Fruit fly (Drosophila melanogaster): ENCODE results near the gene Remo.

Remo gene

DNA sequence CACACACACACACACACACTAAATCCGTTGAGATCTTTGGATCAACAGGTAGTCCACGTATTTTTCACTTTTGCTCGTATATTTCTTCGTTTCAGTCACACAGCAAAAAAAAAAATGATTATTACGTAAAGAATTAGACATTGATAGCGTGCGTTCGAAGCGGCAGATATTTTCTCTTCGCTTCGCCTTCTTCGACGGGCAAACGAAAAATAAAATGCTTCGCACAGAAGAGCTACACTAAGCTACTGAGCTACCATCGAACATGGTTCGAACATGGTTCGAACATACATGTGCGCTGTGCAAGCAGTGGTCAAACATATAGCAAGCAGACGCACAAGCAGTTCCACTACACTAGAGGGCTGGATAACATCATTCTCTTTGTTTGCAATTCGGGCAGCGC, 30.9 kb upstream of the Remo start:
- no peak for TF ChIP-seq CG33017 (tag; optimal IDR thresholded peaks at IDR 0.05)
- no peak for TF ChIP-seq ovo (GFP tag; optimal IDR thresholded peaks at IDR 0.05)
- peak; percentile 42 for TF ChIP-seq Mnt (GFP tag; optimal IDR thresholded peaks at IDR 0.05)
- no peak for TF ChIP-seq Crg-1 (GFP tag; optimal IDR thresholded peaks at IDR 0.05)
- TF ChIP-seq Hr96 (GFP tag; optimal IDR thresholded peaks at IDR 0.05), result no peak
- peak; percentile 3 for TF ChIP-seq CG7101 (tag; optimal IDR thresholded peaks at IDR 0.05)
- TF ChIP-seq pad (GFP tag; optimal IDR thresholded peaks at IDR 0.05), result peak; percentile 16
- TF ChIP-seq CG1620 (GFP tag; optimal IDR thresholded peaks at IDR 0.05), result no peak
- no peak for TF ChIP-seq CG11617 (GFP tag; optimal IDR thresholded peaks at IDR 0.05)
- no peak for TF ChIP-seq CG5204 (GFP tag; optimal IDR thresholded peaks at IDR 0.05)
- no peak for TF ChIP-seq Clk (GFP tag; optimal IDR thresholded peaks at IDR 0.05)
- no peak for TF ChIP-seq CG14711 (tag; optimal IDR thresholded peaks at IDR 0.05)
- no peak for TF ChIP-seq CG7045 (GFP tag; optimal IDR thresholded peaks at IDR 0.05)
- TF ChIP-seq cic (GFP tag; optimal IDR thresholded peaks at IDR 0.05), result no peak
- no peak for TF ChIP-seq toe (GFP tag; optimal IDR thresholded peaks at IDR 0.05)
- peak; percentile 12 for TF ChIP-seq bab1 (GFP tag; optimal IDR thresholded peaks at IDR 0.05)
- TF ChIP-seq cnc (optimal IDR thresholded peaks at IDR 0.05), result no peak
- peak; percentile 49 for TF ChIP-seq tj (GFP tag; optimal IDR thresholded peaks at IDR 0.05)
- no peak for TF ChIP-seq kay (GFP tag; ENCODE audit: borderline replicate concordance)
- TF ChIP-seq CG12768 (GFP tag; optimal IDR thresholded peaks at IDR 0.05), result no peak

DNA sequence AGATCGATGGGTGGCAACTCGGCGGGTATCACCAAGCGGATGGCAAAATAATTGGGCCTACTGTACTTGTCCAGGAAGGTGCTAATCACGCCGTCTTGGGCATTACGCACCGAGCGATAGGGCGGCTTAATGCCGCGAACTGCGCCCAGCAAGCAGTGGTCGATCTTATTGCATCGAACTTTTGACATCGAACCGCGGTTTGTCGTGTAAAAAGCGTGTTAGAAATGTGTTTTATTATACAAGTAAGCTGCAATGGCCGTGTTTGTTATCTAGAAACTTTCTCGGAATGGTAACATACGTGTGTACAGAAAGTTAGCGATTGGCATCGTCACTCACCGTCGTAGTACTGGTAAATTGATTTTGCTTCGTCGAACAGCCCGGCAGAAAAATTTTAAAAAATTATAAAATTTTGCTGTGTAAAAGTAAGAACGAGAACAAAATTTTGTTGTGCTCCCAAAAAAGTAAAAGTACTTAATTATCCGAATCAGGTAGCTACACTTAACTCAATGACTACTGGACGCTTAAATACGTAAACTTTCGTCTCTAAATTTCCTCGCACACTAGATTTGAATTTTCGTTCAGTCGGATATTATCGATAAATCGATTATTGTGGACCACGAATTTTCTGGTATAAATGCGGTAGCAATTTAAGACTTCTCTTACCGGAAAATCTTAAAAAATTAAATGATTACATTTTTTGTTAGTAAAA, 29.6 kb upstream of the Remo start, which contains the start of the genes mew and CG15742:
TSS of gene mew (minus strand) at position 443 of the 709 bp plus-strand sequence.
TSS of gene CG15742 (minus strand) at position 448 of the 709 bp plus-strand sequence.
- TF ChIP-seq kay (GFP tag; ENCODE audit: borderline replicate concordance), result peak; percentile 24
- no peak for TF ChIP-seq CG33017 (tag; optimal IDR thresholded peaks at IDR 0.05)
- TF ChIP-seq Crg-1 (GFP tag; optimal IDR thresholded peaks at IDR 0.05), result no peak
- no peak for TF ChIP-seq bab1 (GFP tag; optimal IDR thresholded peaks at IDR 0.05)
- no peak for TF ChIP-seq CG14711 (tag; optimal IDR thresholded peaks at IDR 0.05)

DNA sequence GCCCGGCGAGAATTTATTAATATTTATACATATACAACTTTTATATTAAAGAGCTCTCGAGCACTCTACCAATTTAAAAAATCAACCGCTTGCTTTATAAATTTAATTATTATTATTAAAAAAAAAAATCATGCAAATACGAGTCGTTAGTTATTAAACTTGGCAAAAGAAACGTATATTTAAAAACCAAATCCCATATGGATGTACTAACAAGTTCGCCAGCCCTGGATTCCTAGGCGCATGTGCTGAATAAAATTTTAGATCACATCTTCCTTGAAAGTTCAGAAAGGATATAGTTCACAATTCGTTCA, 29.1 kb upstream of the Remo start, which contains the start of gene comt:
TSS of gene comt (plus strand) at position 265 of the 311 bp plus-strand sequence.
- no peak for TF ChIP-seq CG5204 (GFP tag; optimal IDR thresholded peaks at IDR 0.05)
- no peak for TF ChIP-seq cic (GFP tag; optimal IDR thresholded peaks at IDR 0.05)
- no peak for TF ChIP-seq Crg-1 (GFP tag; optimal IDR thresholded peaks at IDR 0.05)
- TF ChIP-seq CG11617 (GFP tag; optimal IDR thresholded peaks at IDR 0.05), result peak; percentile 56
- TF ChIP-seq CG7101 (tag; optimal IDR thresholded peaks at IDR 0.05), result peak; percentile 64
- TF ChIP-seq tj (GFP tag; optimal IDR thresholded peaks at IDR 0.05), result peak; percentile 13
- no peak for TF ChIP-seq cnc (optimal IDR thresholded peaks at IDR 0.05)
- no peak for TF ChIP-seq Mnt (GFP tag; optimal IDR thresholded peaks at IDR 0.05)
- TF ChIP-seq CG33017 (tag; optimal IDR thresholded peaks at IDR 0.05), result peak; percentile 21
- no peak for TF ChIP-seq CG12768 (GFP tag; optimal IDR thresholded peaks at IDR 0.05)
- no peak for TF ChIP-seq CG7045 (GFP tag; optimal IDR thresholded peaks at IDR 0.05)
- no peak for TF ChIP-seq pad (GFP tag; optimal IDR thresholded peaks at IDR 0.05)
- no peak for TF ChIP-seq CG14711 (tag; optimal IDR thresholded peaks at IDR 0.05)
- peak; percentile 12 for TF ChIP-seq kay (GFP tag; ENCODE audit: borderline replicate concordance)
- TF ChIP-seq toe (GFP tag; optimal IDR thresholded peaks at IDR 0.05), result no peak

DNA sequence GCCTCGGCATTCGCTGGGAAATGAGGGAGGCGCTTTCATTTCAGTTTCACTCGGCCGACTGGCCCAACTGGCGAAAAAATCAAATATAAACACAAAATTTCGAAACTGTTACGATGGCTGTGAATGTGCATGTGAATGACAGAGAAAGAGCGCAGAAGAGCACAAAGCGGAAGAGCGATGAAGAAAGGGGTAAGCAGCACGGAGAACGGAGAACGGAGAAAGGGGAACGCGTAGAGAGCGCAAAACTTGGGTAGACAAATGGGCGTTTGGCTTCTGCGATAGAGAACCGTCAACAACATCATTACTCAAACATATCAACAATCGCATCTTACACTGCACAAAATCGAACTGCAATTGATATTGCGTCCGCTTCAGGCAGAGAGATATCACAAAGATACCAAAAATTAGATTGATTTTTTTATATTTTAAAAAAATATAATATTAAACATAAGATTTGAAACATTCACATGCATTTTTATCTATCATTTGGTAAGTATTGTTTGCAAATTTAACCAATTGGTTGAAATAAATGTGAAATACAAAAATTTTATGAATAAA, 15.1 kb upstream of the Remo start:
- TF ChIP-seq pad (GFP tag; optimal IDR thresholded peaks at IDR 0.05), result peak; percentile 24
- TF ChIP-seq CG5204 (GFP tag; optimal IDR thresholded peaks at IDR 0.05), result no peak
- TF ChIP-seq Clk (GFP tag; optimal IDR thresholded peaks at IDR 0.05), result no peak
- no peak for TF ChIP-seq CG33017 (tag; optimal IDR thresholded peaks at IDR 0.05)
- no peak for TF ChIP-seq bab1 (GFP tag; optimal IDR thresholded peaks at IDR 0.05)
- peak; percentile 32 for TF ChIP-seq kay (GFP tag; ENCODE audit: borderline replicate concordance)
- no peak for TF ChIP-seq CG14711 (tag; optimal IDR thresholded peaks at IDR 0.05)
- TF ChIP-seq CG7045 (GFP tag; optimal IDR thresholded peaks at IDR 0.05), result no peak
- no peak for TF ChIP-seq CG11617 (GFP tag; optimal IDR thresholded peaks at IDR 0.05)

DNA sequence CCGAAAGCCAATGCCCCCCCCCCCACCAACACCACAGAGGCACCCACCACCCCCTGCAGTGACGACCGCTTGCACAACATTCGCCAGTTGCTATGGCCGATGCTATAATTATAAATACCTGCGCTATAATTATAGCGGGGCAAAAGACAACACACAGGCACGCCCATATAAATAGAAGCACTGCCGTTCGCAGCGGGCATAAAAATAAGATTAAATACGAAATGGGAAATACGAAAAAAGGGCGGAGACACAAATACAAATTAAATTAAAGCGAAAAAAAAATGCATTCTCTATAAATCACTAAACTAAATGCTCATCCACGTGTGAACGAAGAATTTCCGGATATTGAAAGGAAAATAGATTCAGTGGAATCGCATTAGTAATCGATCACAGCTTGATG, 14.4 kb upstream of the Remo start:
- no peak for TF ChIP-seq CG14711 (tag; optimal IDR thresholded peaks at IDR 0.05)
- TF ChIP-seq bab1 (GFP tag; optimal IDR thresholded peaks at IDR 0.05), result no peak
- no peak for TF ChIP-seq Crg-1 (GFP tag; optimal IDR thresholded peaks at IDR 0.05)
- TF ChIP-seq CG12768 (GFP tag; optimal IDR thresholded peaks at IDR 0.05), result no peak
- no peak for TF ChIP-seq cic (GFP tag; optimal IDR thresholded peaks at IDR 0.05)
- TF ChIP-seq kay (GFP tag; ENCODE audit: borderline replicate concordance), result no peak
- no peak for TF ChIP-seq Clk (GFP tag; optimal IDR thresholded peaks at IDR 0.05)
- no peak for TF ChIP-seq tj (GFP tag; optimal IDR thresholded peaks at IDR 0.05)

DNA sequence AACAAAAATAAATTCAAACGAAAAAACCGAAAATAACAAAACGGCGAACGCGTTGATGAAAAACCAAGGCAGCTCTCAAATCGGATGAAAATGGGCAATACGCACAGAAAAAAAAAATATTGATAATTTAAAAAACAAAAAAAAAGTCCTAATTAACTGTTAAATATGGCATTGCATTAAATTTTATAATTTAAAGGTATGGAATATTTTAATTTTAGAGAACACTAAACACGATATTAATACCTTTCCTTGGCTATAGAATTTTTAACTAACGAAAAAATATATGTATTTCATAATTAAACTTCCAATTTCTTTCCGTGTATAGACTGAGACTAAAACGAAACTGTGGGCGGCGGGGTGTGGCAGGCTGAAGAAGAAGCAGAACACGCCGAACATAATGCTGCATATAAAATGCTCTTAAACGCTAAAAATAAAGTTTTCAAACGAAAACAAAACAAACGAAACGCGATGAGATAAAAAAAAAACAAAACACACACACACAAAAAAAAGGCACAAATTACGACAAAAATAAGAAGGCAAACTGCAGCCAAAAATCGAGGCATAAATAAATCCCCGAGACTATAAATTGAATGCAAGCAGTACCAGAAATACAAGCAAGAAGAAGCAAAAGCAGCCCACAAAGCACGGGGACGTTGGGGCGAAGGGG, 13.3 kb upstream of the Remo start:
- TF ChIP-seq CG14711 (tag; optimal IDR thresholded peaks at IDR 0.05), result peak; percentile 53
- peak; percentile 2 for TF ChIP-seq CG7101 (tag; optimal IDR thresholded peaks at IDR 0.05)
- TF ChIP-seq CG1620 (GFP tag; optimal IDR thresholded peaks at IDR 0.05), result no peak

Measured in whole organism, adult.